Worm (Caenorhabditis elegans): ENCODE measurements around the gene rpc-2.

DNA sequence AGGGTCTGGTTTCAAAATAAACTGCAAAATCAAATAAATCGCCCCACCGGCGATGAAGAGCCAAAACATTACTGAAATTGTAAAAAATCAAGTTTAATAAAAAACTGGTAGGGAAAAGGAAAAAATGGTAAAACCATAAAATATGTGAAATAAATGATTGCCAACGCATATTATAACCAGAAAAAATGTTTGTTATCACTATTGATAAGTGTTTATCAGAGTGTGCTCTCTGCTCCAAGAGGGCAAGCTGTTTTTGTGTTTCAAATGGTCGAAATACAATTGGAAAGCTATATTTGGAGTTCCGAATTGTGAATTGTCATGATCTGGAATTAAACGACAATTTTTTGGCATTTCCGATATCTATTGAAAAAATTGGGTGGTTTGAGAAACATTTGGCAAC lies 53.1 kb downstream of the rpc-2 start, which contains the start of gene C05D2.8:
- TF ChIP-seq klf-2 (GFP tag; conservative IDR thresholded peaks at IDR 0.05) (no peak), cog-1 (tag; optimal IDR thresholded peaks at IDR 0.05) (no peak), tab-1 (GFP tag; IDR thresholded peaks at IDR 0.05) (no peak), T22C8.4 (GFP tag; IDR thresholded peaks at IDR 0.05) (no peak), ref-1 (GFP tag; conservative IDR thresholded peaks at IDR 0.05) (no peak), ztf-23 (GFP tag; IDR thresholded peaks at IDR 0.05) (no peak), flt-1 (GFP tag; IDR thresholded peaks at IDR 0.05) (no peak), med-1 (GFP tag; optimal IDR thresholded peaks at IDR 0.05; ENCODE audit: insufficient read depth) (no peak), ztf-29 (GFP tag; IDR thresholded peaks at IDR 0.05) (no peak)
